Worm (Caenorhabditis elegans) whole organism, L3 larva: ENCODE measurements around the gene ppm-2.
A peak's percentile ranks its signal among the peaks of the same experiment; 100 is the strongest.

Experiments used
- R02D3.7 ChIP-seq: fragments of 150-350 bp; optimal IDR thresholded peaks from 2 replicates; lab custom pipeline; 2014; ENCODE audit warnings: missing biosample characterization, missing genetic modification characterization
- ZK546.5 ChIP-seq: sonication (generic microtip); optimal IDR thresholded peaks from 2 replicates; lab custom pipeline; 2017; ENCODE audit warnings: missing biosample characterization, missing genetic modification characterization
- aly-2 ChIP-seq: fragments of 150-350 bp; optimal IDR thresholded peaks from 2 replicates; lab custom pipeline; 2014; ENCODE audit warnings: missing biosample characterization, missing genetic modification characterization
- ama-1 ChIP-seq: fragments of 150-350 bp; optimal IDR thresholded peaks from 2 replicates; lab custom pipeline; 2018
- ceh-16 ChIP-seq: sonication (generic microtip); optimal IDR thresholded peaks from 2 replicates; lab custom pipeline; 2017; ENCODE audit warnings: missing biosample characterization, missing genetic modification characterization
- ceh-28 ChIP-seq: fragments of 150-350 bp; optimal IDR thresholded peaks from 2 replicates; lab custom pipeline; 2014; ENCODE audit warnings: missing biosample characterization, missing genetic modification reagents, missing genetic modification characterization
- ceh-82 ChIP-seq: fragments of 150-350 bp; optimal IDR thresholded peaks from 2 replicates; lab custom pipeline; 2014; ENCODE audit warnings: missing biosample characterization, missing genetic modification characterization
- ceh-9 ChIP-seq: sonication (generic microtip); optimal IDR thresholded peaks from 2 replicates; lab custom pipeline; 2018; ENCODE audit warnings: missing biosample characterization, missing genetic modification characterization
- daf-12 ChIP-seq: fragments of 150-350 bp; optimal IDR thresholded peaks from 2 replicates; lab custom pipeline; 2014; ENCODE audit warnings: missing biosample characterization, missing genetic modification reagents, missing genetic modification characterization
- egl-27 ChIP-seq: sonication (generic microtip); optimal IDR thresholded peaks from 4 replicates; lab custom pipeline; 2017; ENCODE audit warnings: missing biosample characterization, missing genetic modification reagents, missing genetic modification characterization
- egl-5 ChIP-seq: fragments of 150-350 bp; optimal IDR thresholded peaks from 2 replicates; lab custom pipeline; 2017; ENCODE audit warnings: missing biosample characterization, missing genetic modification reagents, missing genetic modification characterization, inconsistent platforms
- elt-1 ChIP-seq: fragments of 150-350 bp; optimal IDR thresholded peaks from 2 replicates; lab custom pipeline; 2014; ENCODE audit warnings: missing biosample characterization, missing genetic modification characterization
- elt-2 ChIP-seq: sonication (generic microtip); optimal IDR thresholded peaks from 2 replicates; lab custom pipeline; 2016; ENCODE audit warnings: missing genetic modification reagents, mild to moderate bottlenecking, missing genetic modification characterization, missing compliant biosample characterization
- elt-3 ChIP-seq, 3 experiments: fragments of 150-350 bp in 1 of 3; sonication (generic microtip) in 2 of 3; optimal IDR thresholded peaks; 2 replicates in 2 of 3; 4 replicates in 1 of 3; lab custom pipeline; 2014 to 2017; ENCODE audit warnings: missing biosample characterization in 3 of 3, missing genetic modification characterization in 3 of 3
- eor-1 ChIP-seq, 2 experiments: fragments of 150-350 bp; optimal IDR thresholded peaks; 2 replicates each; lab custom pipeline; 2014 to 2018; ENCODE audit warnings: missing biosample characterization in 2 of 2, missing genetic modification characterization in 2 of 2
- fkh-10 ChIP-seq: sonication (generic microtip); optimal IDR thresholded peaks from 2 replicates; lab custom pipeline; 2017; ENCODE audit warnings: missing biosample characterization, missing genetic modification reagents, missing genetic modification characterization
- fos-1 ChIP-seq: fragments of 150-350 bp; optimal IDR thresholded peaks from 2 replicates; lab custom pipeline; 2014; ENCODE audit warnings: missing biosample characterization, missing genetic modification characterization
- hmg-11 ChIP-seq: sonication (generic microtip); optimal IDR thresholded peaks from 2 replicates; lab custom pipeline; 2016; ENCODE audit warnings: missing genetic modification characterization, missing compliant biosample characterization
- jun-1 ChIP-seq: fragments of 150-350 bp; optimal IDR thresholded peaks from 2 replicates; lab custom pipeline; 2014; ENCODE audit warnings: missing biosample characterization, missing genetic modification reagents, missing genetic modification characterization
- lin-15B ChIP-seq: fragments of 150-350 bp; optimal IDR thresholded peaks from 2 replicates; lab custom pipeline; 2014; ENCODE audit warnings: missing biosample characterization, missing genetic modification characterization
- lin-39 ChIP-seq: fragments of 150-350 bp; optimal IDR thresholded peaks from 2 replicates; lab custom pipeline; 2018; ENCODE audit warnings: missing biosample characterization, missing genetic modification reagents, missing genetic modification characterization
- lsy-12 ChIP-seq: sonication (generic microtip); optimal IDR thresholded peaks from 2 replicates; lab custom pipeline; 2016; ENCODE audit warnings: mild to moderate bottlenecking, missing genetic modification characterization, missing compliant biosample characterization
- mdl-1 ChIP-seq: fragments of 150-350 bp; optimal IDR thresholded peaks from 2 replicates; lab custom pipeline; 2014; ENCODE audit warnings: missing biosample characterization, missing genetic modification characterization
- mml-1 ChIP-seq: fragments of 150-350 bp; sonication (generic microtip); optimal IDR thresholded peaks from 3 replicates; lab custom pipeline; 2014; ENCODE audit warnings: missing biosample characterization, missing genetic modification characterization
- nfya-1 ChIP-seq: sonication (generic microtip); optimal IDR thresholded peaks from 2 replicates; lab custom pipeline; 2017; ENCODE audit warnings: missing genetic modification characterization, mild to moderate bottlenecking, missing compliant biosample characterization, antibody characterized with exemption, moderate library complexity; ENCODE audit not compliant: insufficient read depth
- nhr-11 ChIP-seq: fragments of 150-350 bp; optimal IDR thresholded peaks from 2 replicates; lab custom pipeline; 2014; ENCODE audit warnings: missing biosample characterization, missing genetic modification characterization
- nhr-23 ChIP-seq: fragments of 150-350 bp; optimal IDR thresholded peaks from 2 replicates; lab custom pipeline; 2014; ENCODE audit warnings: missing biosample characterization, missing genetic modification reagents, missing genetic modification characterization
- nhr-25 ChIP-seq: sonication (generic microtip); optimal IDR thresholded peaks from 2 replicates; lab custom pipeline; 2017; ENCODE audit warnings: missing biosample characterization, missing genetic modification characterization
- nhr-43 ChIP-seq: sonication (generic microtip); optimal IDR thresholded peaks from 2 replicates; lab custom pipeline; 2016; ENCODE audit warnings: mild to moderate bottlenecking, missing genetic modification characterization, missing compliant biosample characterization; ENCODE audit not compliant: poor library complexity, severe bottlenecking
- nhr-67 ChIP-seq: fragments of 150-350 bp; optimal IDR thresholded peaks from 2 replicates; lab custom pipeline; 2014; ENCODE audit warnings: missing biosample characterization, missing genetic modification characterization
- nhr-76 ChIP-seq: fragments of 150-350 bp; sonication (generic microtip); optimal IDR thresholded peaks from 5 replicates; lab custom pipeline; 2014; ENCODE audit warnings: missing biosample characterization, missing genetic modification characterization
- nhr-77 ChIP-seq: fragments of 150-350 bp; optimal IDR thresholded peaks from 2 replicates; lab custom pipeline; 2014; ENCODE audit warnings: missing biosample characterization, missing genetic modification characterization
- pha-4 ChIP-seq: fragments of 150-350 bp; optimal IDR thresholded peaks from 2 replicates; lab custom pipeline; 2014; ENCODE audit warnings: missing biosample characterization, missing genetic modification reagents, missing genetic modification characterization
- pqm-1 ChIP-seq: fragments of 150-350 bp; optimal IDR thresholded peaks from 2 replicates; lab custom pipeline; 2017; ENCODE audit warnings: missing biosample characterization, missing genetic modification characterization, inconsistent platforms
- sea-2 ChIP-seq: fragments of 150-350 bp; sonication (generic microtip); optimal IDR thresholded peaks from 4 replicates; lab custom pipeline; 2014; ENCODE audit warnings: missing biosample characterization, missing genetic modification reagents, missing genetic modification characterization
- skn-1 ChIP-seq: fragments of 150-350 bp; optimal IDR thresholded peaks from 2 replicates; lab custom pipeline; 2014; ENCODE audit warnings: missing biosample characterization, missing genetic modification characterization
- snpc-4 ChIP-seq: fragments of 150-350 bp; optimal IDR thresholded peaks from 2 replicates; lab custom pipeline; 2014; ENCODE audit warnings: missing biosample characterization, missing genetic modification characterization
- tbx-2 ChIP-seq: sonication (generic microtip); optimal IDR thresholded peaks from 2 replicates; lab custom pipeline; 2016; ENCODE audit warnings: mild to moderate bottlenecking, missing genetic modification characterization, missing compliant biosample characterization
- unc-39 ChIP-seq: sonication (generic microtip); optimal IDR thresholded peaks from 4 replicates; lab custom pipeline; 2017; ENCODE audit warnings: missing biosample characterization, missing genetic modification characterization
- unc-62 ChIP-seq: fragments of 150-350 bp; sonication (generic microtip); optimal IDR thresholded peaks from 4 replicates; lab custom pipeline; 2014; ENCODE audit warnings: missing biosample characterization, missing genetic modification reagents, missing genetic modification characterization
- zag-1 ChIP-seq: fragments of 150-350 bp; optimal IDR thresholded peaks from 2 replicates; lab custom pipeline; 2014; ENCODE audit warnings: missing biosample characterization, missing genetic modification characterization
- ztf-11 ChIP-seq: fragments of 150-350 bp; optimal IDR thresholded peaks from 2 replicates; lab custom pipeline; 2014; ENCODE audit warnings: missing biosample characterization, missing genetic modification characterization
- ztf-4 ChIP-seq: fragments of 150-350 bp; optimal IDR thresholded peaks from 2 replicates; lab custom pipeline; 2014; ENCODE audit warnings: missing biosample characterization, missing genetic modification characterization

The ppm-2 gene

DNA sequence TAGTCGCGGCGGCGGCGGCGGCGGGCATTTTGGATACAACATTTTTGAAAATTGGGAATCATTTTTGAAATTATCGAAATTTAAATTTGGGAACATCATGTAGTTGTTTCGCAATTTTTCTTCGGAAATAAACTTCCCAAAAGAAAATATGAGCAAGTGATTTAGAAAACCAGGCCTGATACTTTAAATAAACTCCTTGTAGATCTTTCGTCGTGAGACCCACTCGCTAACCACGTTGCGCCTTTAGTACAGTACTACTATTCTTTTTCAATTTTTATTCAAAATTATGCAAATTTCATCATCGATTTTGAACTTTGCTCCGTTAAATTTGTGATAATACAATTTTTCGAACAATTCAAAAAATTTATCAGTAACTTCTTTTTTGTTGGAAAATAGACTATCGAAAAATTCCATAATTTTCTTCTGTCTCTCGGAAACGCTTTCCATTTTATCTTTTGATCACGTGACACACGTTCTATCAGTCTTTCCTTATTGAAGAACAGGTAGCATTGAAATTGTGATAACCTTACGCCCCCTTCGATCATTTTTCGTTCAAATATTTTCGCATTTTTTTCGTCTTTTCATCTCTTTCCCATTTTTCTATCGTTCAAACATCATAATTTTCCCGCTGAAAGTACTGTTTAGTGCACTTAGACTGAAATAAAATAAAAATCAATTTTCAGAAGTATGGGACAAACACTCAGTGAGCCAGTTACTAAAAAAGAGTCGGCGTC lies at the start of gene ppm-2:
Gene ppm-2, plus strand, starts transcription at position 684 of the 734 bp plus-strand sequence.
- TF ChIP-seq aly-2 (tag; lab: Kevin White, UChicago) (no peak), ama-1 (lab: Kevin White, UChicago) (peak; percentile 12), ceh-28 (no peak), elt-2 (tag; lab: Kevin White, UChicago) (peak; percentile 63), lsy-12 (no peak), pha-4 (no peak), nhr-25 (tag; lab: Kevin White, UChicago) (peak; percentile 15), ztf-11 (tag; lab: Kevin White, UChicago) (no peak), nhr-77 (tag; lab: Kevin White, UChicago) (no peak), jun-1 (tag; lab: Kevin White, UChicago) (peak; percentile 8), ZK546.5 (tag; lab: Kevin White, UChicago) (no peak), ztf-4 (tag; lab: Kevin White, UChicago) (no peak), nhr-23 (tag; lab: Kevin White, UChicago) (peak; percentile 39), egl-27 (tag; lab: Kevin White, UChicago) (no peak), mdl-1 (tag; lab: Kevin White, UChicago) (peak; percentile 5)

DNA sequence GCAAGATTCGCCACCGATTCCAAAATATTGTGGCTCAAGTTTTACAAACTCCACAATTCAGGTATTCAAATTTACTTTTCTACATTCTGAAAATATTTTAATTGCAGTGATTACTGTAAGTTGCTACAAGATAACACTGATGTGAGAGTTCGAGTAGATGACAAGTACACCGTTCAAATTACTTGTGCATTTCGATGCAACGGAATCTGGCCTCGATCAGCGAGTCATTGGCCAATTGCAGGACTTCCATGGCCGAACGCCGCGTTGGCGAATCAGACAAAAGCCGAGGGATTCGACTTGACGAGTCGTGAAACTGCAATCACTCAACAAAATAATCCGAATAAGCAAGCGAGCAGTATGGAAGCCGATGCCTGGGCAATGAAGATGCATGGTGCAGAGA lies 49.0 kb upstream of the ppm-2 start:
- TF ChIP-seq nhr-23 (tag; lab: Kevin White, UChicago) (no peak), nhr-11 (tag; lab: Kevin White, UChicago) (no peak), daf-12 (tag; lab: Kevin White, UChicago) (no peak), pha-4 (no peak), aly-2 (tag; lab: Kevin White, UChicago) (no peak), nhr-43 (tag; lab: Kevin White, UChicago) (no peak), egl-27 (tag; lab: Kevin White, UChicago) (no peak), fkh-10 (GFP tag; lab: Kevin White, UChicago) (no peak)

DNA sequence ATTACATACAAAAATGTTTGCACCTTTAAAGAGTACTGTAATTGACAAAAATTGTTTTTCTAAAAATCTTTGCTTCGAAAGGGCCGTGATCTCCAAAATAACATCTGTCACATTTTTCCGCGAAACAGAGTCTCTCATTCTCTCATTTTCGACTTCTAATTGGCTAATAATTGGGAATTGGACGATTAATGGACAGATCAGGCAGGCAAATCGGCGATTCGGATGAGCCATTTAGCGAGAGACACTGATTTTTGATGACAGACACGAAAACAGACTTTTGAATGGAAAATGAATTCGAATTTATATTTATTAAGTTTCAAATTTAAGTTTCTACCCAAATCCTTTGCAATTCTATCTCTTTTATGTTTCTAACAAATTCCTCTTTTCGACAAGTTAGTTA lies 46.5 kb upstream of the ppm-2 start:
- peak; percentile 93 for TF ChIP-seq egl-5 (tag; lab: Kevin White, UChicago)
- TF ChIP-seq ama-1 (lab: Kevin White, UChicago): no peak
- no peak for TF ChIP-seq nhr-43 (tag; lab: Kevin White, UChicago)

DNA sequence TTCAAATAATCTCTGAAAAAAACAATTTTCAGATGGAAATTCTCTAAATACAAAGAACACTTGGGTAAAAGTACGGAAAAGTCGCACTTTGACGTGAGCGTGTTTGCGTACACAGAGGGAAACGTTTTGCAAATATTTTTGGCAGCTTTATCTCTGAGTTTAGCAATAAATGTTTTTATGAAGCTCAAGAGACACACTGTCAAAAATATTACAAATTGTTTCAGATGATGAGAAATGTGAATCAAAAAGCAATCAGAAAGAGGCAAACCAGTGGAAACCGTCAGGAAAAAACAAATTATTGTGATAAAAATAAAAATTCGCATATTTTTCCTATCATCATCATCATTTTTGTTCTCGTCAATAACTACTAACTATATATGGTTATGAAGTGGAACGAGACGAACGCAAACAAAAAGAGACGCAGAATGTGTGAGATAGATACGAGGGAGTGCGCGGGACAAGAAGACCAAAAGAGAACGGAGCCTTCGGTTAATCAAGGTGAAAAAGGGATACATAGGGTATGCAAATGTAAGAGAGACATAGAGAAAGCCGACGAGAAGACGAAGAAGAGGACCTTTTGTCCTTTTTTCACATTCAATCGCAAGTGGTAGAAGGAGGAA lies 37.9 kb upstream of the ppm-2 start, which contains the start of gene sel-2:
Gene sel-2, minus strand, starts transcription at position 51 of the 620 bp plus-strand sequence.
- no peak for TF ChIP-seq unc-39 (tag; lab: Kevin White, UChicago)
- TF ChIP-seq fos-1: no peak
- peak; percentile 0 for TF ChIP-seq lin-15B (tag; lab: Kevin White, UChicago)
- TF ChIP-seq egl-27 (tag; lab: Kevin White, UChicago): no peak
- TF ChIP-seq pqm-1 (tag; lab: Kevin White, UChicago): no peak
- peak; percentile 61 for TF ChIP-seq hmg-11 (tag; lab: Kevin White, UChicago)
- TF ChIP-seq nhr-76 (tag; lab: Kevin White, UChicago): no peak
- TF ChIP-seq R02D3.7: no peak
- no peak for TF ChIP-seq ztf-11 (tag; lab: Kevin White, UChicago)
- no peak for TF ChIP-seq lin-39 (tag; lab: Kevin White, UChicago)
- TF ChIP-seq sea-2 (GFP tag; lab: Kevin White, UChicago): no peak
- no peak for TF ChIP-seq unc-62
- TF ChIP-seq skn-1: no peak
- TF ChIP-seq ama-1 (lab: Kevin White, UChicago): no peak
- no peak for TF ChIP-seq nhr-23 (tag; lab: Kevin White, UChicago)
- peak; percentile 57 for TF ChIP-seq pha-4
- TF ChIP-seq fkh-10 (GFP tag; lab: Kevin White, UChicago): no peak
- no peak for TF ChIP-seq eor-1 (tag; optimal IDR thresholded peaks at IDR 0.05; lab: Kevin White, UChicago)
- TF ChIP-seq ceh-9 (tag; lab: Kevin White, UChicago): no peak
- TF ChIP-seq nfya-1 (tag; lab: Kevin White, UChicago): peak; percentile 36
- TF ChIP-seq ZK546.5 (tag; lab: Kevin White, UChicago): no peak
- TF ChIP-seq nhr-67 (tag; lab: Kevin White, UChicago): no peak
- no peak for TF ChIP-seq elt-3 (tag; optimal IDR thresholded peaks at IDR 0.05; lab: Kevin White, UChicago)
- TF ChIP-seq nhr-77 (tag; lab: Kevin White, UChicago): no peak
- no peak for TF ChIP-seq aly-2 (tag; lab: Kevin White, UChicago)
- no peak for TF ChIP-seq ceh-16 (tag; lab: Kevin White, UChicago)
- peak; percentile 65 for TF ChIP-seq snpc-4 (tag; lab: Kevin White, UChicago)
- no peak for TF ChIP-seq ceh-82 (tag; lab: Kevin White, UChicago)
- no peak for TF ChIP-seq tbx-2 (tag; lab: Kevin White, UChicago)
- TF ChIP-seq elt-1 (tag; lab: Kevin White, UChicago): no peak
- TF ChIP-seq nhr-25 (tag; lab: Kevin White, UChicago): peak; percentile 39
- TF ChIP-seq egl-5 (tag; lab: Kevin White, UChicago): no peak
- no peak for TF ChIP-seq mml-1 (tag; lab: Kevin White, UChicago)
- no peak for TF ChIP-seq zag-1
- no peak for TF ChIP-seq daf-12 (tag; lab: Kevin White, UChicago)
